Fruit fly (Drosophila melanogaster) whole organism, wandering third instar larva: Measurements from ENCODE around the gene CG33160.

Source experiments
- Abd-B ChIP-seq: fragments of >200 bp; optimal IDR thresholded peaks from 2 replicates; lab custom pipeline; 2017; ENCODE audit warnings: missing biosample characterization, missing genetic modification characterization
- CG32264 ChIP-seq: fragments of 200-800 bp; sonication (Bioruptor generic); optimal IDR thresholded peaks from 2 replicates; lab custom pipeline; 2016; ENCODE audit warnings: missing biosample characterization, missing genetic modification characterization
- CG9705 ChIP-seq: fragments of 200-800 bp; sonication (Bioruptor generic); optimal IDR thresholded peaks from 2 replicates; lab custom pipeline; 2018; ENCODE audit warnings: missing biosample characterization, mild to moderate bottlenecking, missing genetic modification characterization
- CrebA ChIP-seq: fragments of 200-800 bp; sonication (Bioruptor generic); optimal IDR thresholded peaks from 2 replicates; lab custom pipeline; 2016; ENCODE audit warnings: missing biosample characterization, mild to moderate bottlenecking, missing genetic modification characterization, borderline replicate concordance
- Dfd ChIP-seq: fragments of >200 bp; optimal IDR thresholded peaks from 2 replicates; lab custom pipeline; 2017; ENCODE audit warnings: missing biosample characterization, missing genetic modification characterization
- Dif ChIP-seq: fragments of 200-275, 200-300 bp; sonication (Bioruptor generic); optimal IDR thresholded peaks from 2 replicates; lab custom pipeline; 2018; ENCODE audit warnings: missing biosample characterization, missing genetic modification characterization; ENCODE audit not compliant: partially characterized antibody
- GATAd ChIP-seq: sonication (Bioruptor generic); optimal IDR thresholded peaks from 2 replicates; lab custom pipeline; 2016; ENCODE audit warnings: missing biosample characterization, missing genetic modification characterization
- HLH106 ChIP-seq: fragments of 200-800 bp; optimal IDR thresholded peaks from 3 replicates; lab custom pipeline; 2019; ENCODE audit warnings: missing biosample characterization, mild to moderate bottlenecking, missing genetic modification characterization, moderate library complexity
- Hnf4 ChIP-seq: fragments of 200-800 bp; sonication (Bioruptor generic); optimal IDR thresholded peaks from 2 replicates; lab custom pipeline; 2016; ENCODE audit warnings: missing biosample characterization, mild to moderate bottlenecking, missing genetic modification characterization
- Hr78 ChIP-seq: fragments of >200 bp; optimal IDR thresholded peaks from 2 replicates; lab custom pipeline; 2017; ENCODE audit warnings: missing biosample characterization, missing genetic modification characterization
- Hr83 ChIP-seq: fragments of 200-300 bp; sonication (Bioruptor generic); optimal IDR thresholded peaks from 2 replicates; lab custom pipeline; 2016; ENCODE audit warnings: missing biosample characterization, mild to moderate bottlenecking, missing genetic modification characterization, moderate library complexity; ENCODE audit not compliant: poor library complexity, severe bottlenecking
- Jra ChIP-seq: sonication (Bioruptor generic); optimal IDR thresholded peaks from 2 replicates; lab custom pipeline; 2016; ENCODE audit warnings: missing biosample characterization, missing genetic modification characterization
- Mio ChIP-seq: sonication (Bioruptor generic); optimal IDR thresholded peaks from 2 replicates; lab custom pipeline; 2016; ENCODE audit warnings: missing biosample characterization, missing genetic modification characterization
- Myc ChIP-seq: fragments of >200 bp; optimal IDR thresholded peaks from 2 replicates; lab custom pipeline; 2017
- N ChIP-seq: fragments of >200 bp; optimal IDR thresholded peaks from 2 replicates; lab custom pipeline; 2018; ENCODE audit warnings: missing biosample characterization, missing external identifiers, missing genetic modification characterization
- OdsH ChIP-seq: fragments of 200-800 bp; sonication (Bioruptor generic); optimal IDR thresholded peaks from 2 replicates; lab custom pipeline; 2016; ENCODE audit warnings: missing biosample characterization, mild to moderate bottlenecking, missing genetic modification characterization
- Rel ChIP-seq, 2 experiments: fragments of 200-800 bp; sonication (Bioruptor generic) in 1 of 2; optimal IDR thresholded peaks; 2 replicates in 1 of 2; 3 replicates in 1 of 2; lab custom pipeline; 2016 to 2019; ENCODE audit warnings: mild to moderate bottlenecking in 2 of 2, missing biosample characterization in 2 of 2, missing genetic modification characterization in 2 of 2, moderate library complexity in 1 of 2
- Sp1 ChIP-seq: fragments of 200-800 bp; sonication (Bioruptor generic); optimal IDR thresholded peaks from 3 replicates; lab custom pipeline; 2019; ENCODE audit warnings: missing biosample characterization, mild to moderate bottlenecking, missing genetic modification characterization, moderate library complexity
- Vsx2 ChIP-seq: fragments of 200-300, 225-300 bp; sonication (Bioruptor generic); optimal IDR thresholded peaks from 2 replicates; lab custom pipeline; 2018; ENCODE audit warnings: missing biosample characterization, missing genetic modification characterization; ENCODE audit not compliant: partially characterized antibody
- br ChIP-seq: fragments of 200-800 bp; sonication (Bioruptor generic); optimal IDR thresholded peaks from 2 replicates; lab custom pipeline; 2016; ENCODE audit warnings: missing biosample characterization, missing genetic modification characterization
- brk ChIP-seq: fragments of 200-800 bp; sonication (Bioruptor generic); optimal IDR thresholded peaks from 2 replicates; lab custom pipeline; 2016; ENCODE audit warnings: missing biosample characterization, mild to moderate bottlenecking, missing genetic modification characterization
- dl ChIP-seq, 2 experiments: fragments of 175-275, 200-275 bp in 1 of 2; fragments of 200-275 bp in 1 of 2; sonication (Bioruptor generic); optimal IDR thresholded peaks; lab custom pipeline; 2018; ENCODE audit warnings: mild to moderate bottlenecking in 2 of 2, missing biosample characterization in 2 of 2, missing genetic modification characterization in 2 of 2, moderate library complexity in 2 of 2; ENCODE audit not compliant: partially characterized antibody in 2 of 2, insufficient read depth in 1 of 2
- dmrt93B ChIP-seq: fragments of 200-800 bp; sonication (Bioruptor generic); optimal IDR thresholded peaks from 2 replicates; lab custom pipeline; 2018; ENCODE audit warnings: missing biosample characterization, mild to moderate bottlenecking, missing genetic modification characterization
- dsf ChIP-seq: sonication (Bioruptor generic); optimal IDR thresholded peaks from 2 replicates; lab custom pipeline; 2016; ENCODE audit warnings: missing biosample characterization, missing genetic modification characterization, borderline replicate concordance
- ey ChIP-seq: fragments of 200-800 bp; sonication (Bioruptor generic); optimal IDR thresholded peaks from 2 replicates; lab custom pipeline; 2016; ENCODE audit warnings: missing biosample characterization, missing genetic modification characterization
- foxo ChIP-seq, 2 experiments: fragments of 200-800 bp; sonication (Bioruptor generic); optimal IDR thresholded peaks; 2 replicates in 1 of 2; 3 replicates in 1 of 2; lab custom pipeline; 2016 to 2017; ENCODE audit warnings: missing biosample characterization in 2 of 2, missing genetic modification characterization in 2 of 2
- fru ChIP-seq: fragments of 200-800 bp; sonication (Bioruptor generic); optimal IDR thresholded peaks from 3 replicates; lab custom pipeline; 2016; ENCODE audit warnings: missing biosample characterization, mild to moderate bottlenecking, missing genetic modification characterization
- h ChIP-seq: fragments of 200-800 bp; sonication (Bioruptor generic); optimal IDR thresholded peaks from 3 replicates; lab custom pipeline; 2016; ENCODE audit warnings: missing biosample characterization, mild to moderate bottlenecking, missing genetic modification characterization
- jim ChIP-seq: fragments of 175-275, 200-325 bp; sonication (Bioruptor generic); optimal IDR thresholded peaks from 2 replicates; lab custom pipeline; 2016; ENCODE audit warnings: missing biosample characterization, mild to moderate bottlenecking, missing genetic modification characterization
- lola ChIP-seq: fragments of >200 bp; optimal IDR thresholded peaks from 2 replicates; lab custom pipeline; 2017; ENCODE audit warnings: missing biosample characterization, missing genetic modification characterization
- pan ChIP-seq: fragments of >200 bp; optimal IDR thresholded peaks from 2 replicates; lab custom pipeline; 2017
- psq ChIP-seq: fragments of 200-800 bp; sonication (Bioruptor generic); optimal IDR thresholded peaks from 3 replicates; lab custom pipeline; 2017; ENCODE audit warnings: missing biosample characterization, mild to moderate bottlenecking, missing genetic modification characterization, moderate library complexity
- rgr ChIP-seq: fragments of 200-800 bp; sonication (Bioruptor generic); optimal IDR thresholded peaks from 3 replicates; lab custom pipeline; 2016; ENCODE audit warnings: missing biosample characterization, mild to moderate bottlenecking, missing genetic modification characterization
- sage ChIP-seq: fragments of 200-800 bp; sonication (Bioruptor generic); optimal IDR thresholded peaks from 2 replicates; lab custom pipeline; 2016; ENCODE audit warnings: missing biosample characterization, mild to moderate bottlenecking, missing genetic modification characterization
- sv ChIP-seq: fragments of 200-800 bp; sonication (Bioruptor generic); optimal IDR thresholded peaks from 3 replicates; lab custom pipeline; 2016; ENCODE audit warnings: missing biosample characterization, missing genetic modification characterization
- tai ChIP-seq: sonication (Bioruptor generic); optimal IDR thresholded peaks from 2 replicates; lab custom pipeline; 2016; ENCODE audit warnings: missing biosample characterization, missing genetic modification characterization
- usp ChIP-seq: fragments of >200 bp; optimal IDR thresholded peaks from 2 replicates; lab custom pipeline; 2017; ENCODE audit warnings: missing biosample characterization, missing genetic modification characterization
- woc ChIP-seq: sonication (Bioruptor generic); optimal IDR thresholded peaks from 2 replicates; lab custom pipeline; 2016; ENCODE audit warnings: missing biosample characterization, mild to moderate bottlenecking, missing genetic modification characterization

Gene CG33160

DNA sequence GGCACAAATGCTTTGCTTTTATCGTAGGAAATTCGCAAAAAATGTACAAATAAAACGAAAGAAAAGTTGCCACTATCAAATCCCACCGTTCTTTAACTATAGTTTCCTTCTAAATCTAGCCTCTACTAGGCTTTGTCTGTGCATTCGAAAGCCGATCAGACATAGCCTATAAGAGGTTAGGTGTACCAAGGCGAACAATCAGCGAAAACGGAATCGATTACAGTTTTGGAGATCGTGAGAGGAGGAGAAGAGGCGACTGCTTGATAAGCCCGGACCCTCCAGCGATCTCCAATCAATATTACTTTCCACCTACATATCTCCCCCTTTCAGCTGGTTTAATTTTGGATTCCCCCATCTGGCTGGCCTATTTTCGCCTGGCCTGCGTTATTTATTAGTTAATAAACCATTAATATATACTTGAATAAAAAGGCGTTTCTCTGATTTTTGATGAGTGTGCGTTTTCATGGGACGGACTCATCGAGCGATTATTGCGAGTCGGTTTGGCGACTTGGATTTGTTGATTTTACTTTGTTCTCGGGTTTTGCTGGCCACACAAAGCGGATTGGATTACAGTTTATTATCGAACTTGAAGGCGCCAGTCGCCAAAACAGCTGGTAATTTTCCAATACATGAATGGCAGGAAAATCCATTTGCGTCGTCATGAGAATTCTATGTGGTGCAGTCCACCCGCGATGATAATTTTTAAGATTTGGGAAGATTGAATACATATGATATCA, 44.9 kb upstream of the CG33160 start:
- no peak for TF ChIP-seq Dif (GFP tag; lab: Kevin White, UChicago)
- peak; percentile 51 for TF ChIP-seq brk
- TF ChIP-seq dsf (GFP tag; lab: Kevin White, UChicago) = peak; percentile 30
- TF ChIP-seq Myc = no peak
- TF ChIP-seq Vsx2 (GFP tag; lab: Kevin White, UChicago) = no peak
- TF ChIP-seq dmrt93B (GFP tag; lab: Kevin White, UChicago) = peak; percentile 6
- no peak for TF ChIP-seq pan (lab: Kevin White, UChicago)
- peak; percentile 37 for TF ChIP-seq OdsH (GFP tag; lab: Kevin White, UChicago)
- peak; percentile 53 for TF ChIP-seq Sp1 (GFP tag; lab: Kevin White, UChicago)
- TF ChIP-seq Hr83 (GFP tag; lab: Kevin White, UChicago) = peak; percentile 73
- TF ChIP-seq GATAd (GFP tag; lab: Kevin White, UChicago) = no peak
- peak; percentile 6 for TF ChIP-seq HLH106 (tag; lab: Kevin White, UChicago)
- no peak for TF ChIP-seq Jra
- TF ChIP-seq Rel (GFP tag; optimal IDR thresholded peaks at IDR 0.05; lab: Kevin White, UChicago) = peak; percentile 77
- peak; percentile 89 for TF ChIP-seq Rel (tag; optimal IDR thresholded peaks at IDR 0.05; lab: Kevin White, UChicago)
- no peak for TF ChIP-seq CG9705 (GFP tag; lab: Kevin White, UChicago)
- TF ChIP-seq woc = peak; percentile 37
- TF ChIP-seq Dfd (GFP tag; lab: Kevin White, UChicago) = no peak
- no peak for TF ChIP-seq lola
- peak; percentile 54 for TF ChIP-seq Hnf4
- TF ChIP-seq jim (GFP tag; lab: Kevin White, UChicago) = peak; percentile 36
- peak; percentile 55 for TF ChIP-seq sage
- TF ChIP-seq usp = no peak
- peak; percentile 42 for TF ChIP-seq br (GFP tag; lab: Kevin White, UChicago)
- TF ChIP-seq Abd-B (GFP tag; lab: Kevin White, UChicago) = no peak
- no peak for TF ChIP-seq fru (GFP tag; lab: Kevin White, UChicago)
- TF ChIP-seq sv (GFP tag; lab: Kevin White, UChicago) = no peak
- TF ChIP-seq dl (GFP tag; optimal IDR thresholded peaks at IDR 0.05; lab: Kevin White, UChicago; ENCODE audit: insufficient read depth in 1 of 2, partially characterized antibody in 2 of 2) = no peak
- TF ChIP-seq N = no peak
- TF ChIP-seq Hr78 (GFP tag; lab: Kevin White, UChicago) = no peak
- TF ChIP-seq psq = no peak
- TF ChIP-seq CG32264 (GFP tag; lab: Kevin White, UChicago) = no peak
- peak; percentile 24 for TF ChIP-seq rgr (GFP tag; lab: Kevin White, UChicago)
- peak; percentile 36 for TF ChIP-seq tai (GFP tag; lab: Kevin White, UChicago)
- peak in 1 of 2 experiments; percentile 26 for TF ChIP-seq foxo (GFP tag; optimal IDR thresholded peaks at IDR 0.05; lab: Kevin White, UChicago)
- peak; percentile 4 for TF ChIP-seq ey (GFP tag; lab: Kevin White, UChicago)
- TF ChIP-seq Mio (GFP tag; lab: Kevin White, UChicago) = no peak
- peak; percentile 5 for TF ChIP-seq h (GFP tag; lab: Kevin White, UChicago)
- TF ChIP-seq CrebA (GFP tag; lab: Kevin White, UChicago) = peak; percentile 68

DNA sequence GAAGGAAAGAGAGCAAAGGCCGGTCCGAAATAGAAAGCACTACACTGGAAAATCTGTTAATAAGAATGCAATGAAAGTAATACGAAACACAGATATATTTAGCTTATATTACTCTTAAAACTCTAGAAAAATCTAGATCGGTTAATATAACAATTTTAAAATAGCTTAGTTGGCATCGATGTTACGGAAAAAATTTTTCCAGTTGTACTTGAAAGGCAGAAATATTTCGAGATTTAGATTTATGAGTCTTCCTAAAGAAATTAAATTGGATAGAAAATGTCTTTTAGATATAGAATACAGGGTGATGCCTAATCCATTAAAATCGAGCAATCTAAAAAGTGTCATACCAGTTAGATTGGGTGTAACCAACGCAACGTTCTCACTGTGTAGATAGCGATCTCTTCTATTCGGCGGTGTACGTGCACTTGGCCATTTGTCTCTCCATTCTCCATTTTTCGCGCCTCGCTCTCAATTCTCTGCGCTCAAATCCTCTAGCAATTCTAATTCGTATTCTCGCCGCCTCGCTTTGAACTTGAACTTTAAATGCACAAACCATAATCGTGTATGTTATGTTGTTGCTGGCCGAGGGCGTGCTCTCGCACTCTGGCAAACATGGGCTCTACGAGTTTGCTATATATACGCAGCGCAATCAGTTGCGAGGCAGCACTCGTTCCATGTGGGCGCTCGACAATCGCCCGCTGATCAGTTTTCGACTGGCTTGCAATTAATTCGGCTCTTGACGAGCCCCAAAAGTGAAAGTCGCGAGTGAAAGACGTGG, 44.0 kb upstream of the CG33160 start:
- no peak for TF ChIP-seq ey (GFP tag; lab: Kevin White, UChicago)
- TF ChIP-seq brk = peak; percentile 36
- no peak for TF ChIP-seq dsf (GFP tag; lab: Kevin White, UChicago)
- no peak for TF ChIP-seq CrebA (GFP tag; lab: Kevin White, UChicago)
- peak; percentile 19 for TF ChIP-seq psq
- peak; percentile 27 for TF ChIP-seq HLH106 (tag; lab: Kevin White, UChicago)
- no peak for TF ChIP-seq GATAd (GFP tag; lab: Kevin White, UChicago)
- peak; percentile 49 for TF ChIP-seq OdsH (GFP tag; lab: Kevin White, UChicago)
- TF ChIP-seq foxo (GFP tag; optimal IDR thresholded peaks at IDR 0.05; lab: Kevin White, UChicago) = peak in 1 of 2 experiments; percentile 57
- peak; percentile 53 for TF ChIP-seq tai (GFP tag; lab: Kevin White, UChicago)
- TF ChIP-seq Dfd (GFP tag; lab: Kevin White, UChicago) = no peak
- no peak for TF ChIP-seq Rel (GFP tag; optimal IDR thresholded peaks at IDR 0.05; lab: Kevin White, UChicago)
- no peak for TF ChIP-seq Rel (tag; optimal IDR thresholded peaks at IDR 0.05; lab: Kevin White, UChicago)
- no peak for TF ChIP-seq CG32264 (GFP tag; lab: Kevin White, UChicago)
- TF ChIP-seq dl (GFP tag; optimal IDR thresholded peaks at IDR 0.05; lab: Kevin White, UChicago; ENCODE audit: insufficient read depth in 1 of 2, partially characterized antibody in 2 of 2) = no peak
- TF ChIP-seq h (GFP tag; lab: Kevin White, UChicago) = no peak
- no peak for TF ChIP-seq jim (GFP tag; lab: Kevin White, UChicago)
- TF ChIP-seq rgr (GFP tag; lab: Kevin White, UChicago) = peak; percentile 27
- TF ChIP-seq Myc = no peak
- no peak for TF ChIP-seq br (GFP tag; lab: Kevin White, UChicago)
- TF ChIP-seq lola = no peak
- peak; percentile 15 for TF ChIP-seq Dif (GFP tag; lab: Kevin White, UChicago)
- TF ChIP-seq Abd-B (GFP tag; lab: Kevin White, UChicago) = no peak
- no peak for TF ChIP-seq Sp1 (GFP tag; lab: Kevin White, UChicago)
- no peak for TF ChIP-seq woc
- no peak for TF ChIP-seq Hr78 (GFP tag; lab: Kevin White, UChicago)
- peak; percentile 2 for TF ChIP-seq dmrt93B (GFP tag; lab: Kevin White, UChicago)
- no peak for TF ChIP-seq usp
- no peak for TF ChIP-seq pan (lab: Kevin White, UChicago)
- peak; percentile 79 for TF ChIP-seq Hr83 (GFP tag; lab: Kevin White, UChicago)
- peak; percentile 97 for TF ChIP-seq sv (GFP tag; lab: Kevin White, UChicago)
- TF ChIP-seq fru (GFP tag; lab: Kevin White, UChicago) = no peak
- no peak for TF ChIP-seq sage
- no peak for TF ChIP-seq N
- no peak for TF ChIP-seq Vsx2 (GFP tag; lab: Kevin White, UChicago)
- TF ChIP-seq Jra = no peak
- TF ChIP-seq Hnf4 = peak; percentile 46
